Fruit fly (Drosophila melanogaster) whole organism, pupa: ENCODE results near the gene CG46506.
"Not testable (repeated sequence)": the region's sequence is repeated elsewhere in the genome, so short reads cannot be mapped to it uniquely, and the experiment has no call there.

Experiments used
- CG10348 ChIP-seq: fragments of 200-800 bp; sonication (Bioruptor generic); IDR thresholded peaks from 2 replicates; pipeline ENCODE4 v1.3.6; 2022; ENCODE audit warnings: missing biosample characterization, missing genetic modification characterization
- CG12605 ChIP-seq: fragments of 200-800 bp; sonication (Bioruptor generic); IDR thresholded peaks from 2 replicates; pipeline ENCODE4 v1.3.6; 2022; ENCODE audit warnings: missing biosample characterization, missing genetic modification characterization
- CG13204 ChIP-seq: fragments of 200-800 bp; sonication (Bioruptor generic); optimal IDR thresholded peaks from 2 replicates; lab custom pipeline; 2018; ENCODE audit warnings: missing biosample characterization, mild to moderate bottlenecking, missing genetic modification characterization, moderate library complexity
- CG14655 ChIP-seq: fragments of 200-800 bp; sonication (Bioruptor generic); optimal IDR thresholded peaks from 3 replicates; lab custom pipeline; 2017; ENCODE audit warnings: mild to moderate bottlenecking, missing biosample characterization, missing genetic modification reagents, missing genetic modification characterization
- CG17806 ChIP-seq: fragments of 200-800 bp; sonication (Bioruptor generic); optimal IDR thresholded peaks from 2 replicates; lab custom pipeline; 2018; ENCODE audit warnings: missing biosample characterization, mild to moderate bottlenecking, missing genetic modification characterization, moderate library complexity
- CG32121 ChIP-seq: fragments of 200-800 bp; sonication (Bioruptor generic); IDR thresholded peaks from 2 replicates; pipeline ENCODE4 v1.3.6; 2022; ENCODE audit warnings: missing biosample characterization, missing genetic modification characterization
- CG34367 ChIP-seq: fragments of 200-800 bp; sonication (Bioruptor generic); optimal IDR thresholded peaks from 2 replicates; lab custom pipeline; 2018; ENCODE audit warnings: missing biosample characterization, mild to moderate bottlenecking, missing genetic modification characterization
- CG4496 ChIP-seq: fragments of 200-800 bp; sonication (Bioruptor generic); IDR thresholded peaks from 3 replicates; pipeline ENCODE4 v1.3.6; 2022; ENCODE audit warnings: missing biosample characterization, missing genetic modification characterization
- CG8159 ChIP-seq: fragments of 200-800 bp; sonication (Bioruptor generic); optimal IDR thresholded peaks from 3 replicates; lab custom pipeline; 2018; ENCODE audit warnings: missing biosample characterization, mild to moderate bottlenecking, missing genetic modification characterization, moderate library complexity
- CG8301 ChIP-seq: fragments of 200-800 bp; sonication (Bioruptor generic); optimal IDR thresholded peaks from 2 replicates; lab custom pipeline; 2018; ENCODE audit warnings: missing biosample characterization, mild to moderate bottlenecking, missing genetic modification characterization
- CG9948 ChIP-seq: fragments of 200-800 bp; sonication (Bioruptor generic); optimal IDR thresholded peaks from 2 replicates; lab custom pipeline; 2018; ENCODE audit warnings: missing biosample characterization, mild to moderate bottlenecking, missing genetic modification characterization, moderate library complexity
- EcR ChIP-seq: fragments of 200-800 bp; sonication (Bioruptor generic); optimal IDR thresholded peaks from 3 replicates; lab custom pipeline; 2019; ENCODE audit warnings: missing biosample characterization, missing genetic modification characterization, mild to moderate bottlenecking, moderate library complexity, missing genetic modification reagents
- Pif1A ChIP-seq: fragments of 200-800 bp; sonication (Bioruptor generic); optimal IDR thresholded peaks from 3 replicates; lab custom pipeline; 2016; ENCODE audit warnings: missing biosample characterization, missing genetic modification characterization
- Pif1B ChIP-seq: fragments of 200-800 bp; sonication (Bioruptor generic); optimal IDR thresholded peaks from 3 replicates; lab custom pipeline; 2016; ENCODE audit warnings: missing biosample characterization, missing genetic modification characterization
- Snoo ChIP-seq: fragments of 200-800 bp; sonication (Bioruptor generic); optimal IDR thresholded peaks from 3 replicates; lab custom pipeline; 2017; ENCODE audit warnings: missing biosample characterization, mild to moderate bottlenecking, missing genetic modification characterization, inconsistent platforms
- fd96Ca ChIP-seq: fragments of 200-800 bp; sonication (Bioruptor generic); IDR thresholded peaks from 3 replicates; pipeline ENCODE4 v1.3.6; 2022; ENCODE audit warnings: missing biosample characterization, missing genetic modification characterization
- gl ChIP-seq: fragments of 200-800 bp; sonication (Bioruptor generic); optimal IDR thresholded peaks from 2 replicates; lab custom pipeline; 2018; ENCODE audit warnings: missing biosample characterization, mild to moderate bottlenecking, missing genetic modification characterization
- rn ChIP-seq: fragments of 200-800 bp; sonication (Bioruptor generic); IDR thresholded peaks from 2 replicates; pipeline ENCODE4 v1.3.6; 2022; ENCODE audit warnings: missing biosample characterization, missing genetic modification characterization

Gene CG46506

dm6 chrX:22157587-22157986, at the start of gene CG46506:
CG46506 (plus strand) TSS chrX:22157887.
- TF ChIP-seq CG10348 (GFP tag; lab: Robert Waterston, UW); CG34367 (tag; lab: Kevin White, UChicago); CG8159 (tag; lab: Kevin White, UChicago): not testable (repeated sequence)

dm6 chrX:22142758-22143157, 14.9 kb upstream of the CG46506 start, which contains the start of gene CG40813:
CG40813 (plus strand) TSS chrX:22143058.
- TF ChIP-seq CG32121 (GFP tag; lab: Robert Waterston, UW); Pif1A (GFP tag; lab: Kevin White, UChicago); CG10348 (GFP tag; lab: Robert Waterston, UW): not testable (repeated sequence)

DNA sequence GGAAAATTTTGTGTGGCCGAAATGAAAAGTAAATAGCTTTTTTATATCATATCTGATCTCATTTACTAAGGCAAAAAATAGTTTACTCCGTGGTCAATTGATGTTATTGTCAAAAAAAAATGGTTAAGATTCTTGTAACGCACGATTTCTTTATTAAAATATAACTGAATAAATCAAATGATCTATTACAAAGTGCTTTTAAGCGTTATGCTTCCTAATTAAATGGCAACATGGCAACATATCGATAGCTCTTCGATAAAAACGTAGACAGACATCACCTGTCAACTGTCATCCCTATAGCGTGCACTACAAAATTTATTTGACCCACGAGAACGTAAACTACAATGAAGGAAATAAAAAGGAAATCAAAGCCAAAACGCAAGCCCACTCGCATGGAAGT, 10.2 kb upstream of the CG46506 start, which contains the start of gene CG46504:
Gene CG46504 (plus strand): TSS at position 301 of the 400 bp plus-strand sequence.
- TF ChIP-seq CG8159 (tag; lab: Kevin White, UChicago); CG12605 (GFP tag; lab: Robert Waterston, UW); Pif1B (GFP tag; lab: Kevin White, UChicago): not testable (repeated sequence)
- TF ChIP-seq, all 21 proteins: peak for 0; not testable (repeated sequence) for 21

dm6 chrX:22152542-22152941, 5.1 kb upstream of the CG46506 start, which contains the start of gene CG46505:
CG46505 (plus strand) TSS chrX:22152842.
- TF ChIP-seq gl, CG17806, CG8301 (tag; lab: Kevin White, UChicago): not testable (repeated sequence)

DNA sequence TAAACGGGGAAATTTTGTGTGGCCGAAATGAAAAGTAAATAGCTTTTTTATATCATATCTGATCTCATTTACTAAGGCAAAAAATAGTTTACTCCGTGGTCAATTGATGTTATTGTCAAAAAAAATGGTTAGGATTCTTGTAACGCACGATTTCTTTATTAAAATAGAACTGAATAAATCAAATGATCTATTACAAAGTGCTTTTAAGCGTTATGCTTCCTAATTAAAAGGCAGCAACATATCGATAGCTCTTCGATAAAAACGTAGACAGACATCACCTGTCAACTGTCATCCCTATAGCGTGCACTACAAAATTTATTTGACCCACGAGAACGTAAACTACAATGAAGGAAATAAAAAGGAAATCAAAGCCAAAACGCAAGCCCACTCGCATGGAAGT, 4.9 kb downstream of the CG46506 start, which contains the start of gene CG46507:
Gene CG46507 (plus strand): TSS at position 301 of the 400 bp plus-strand sequence.
- TF ChIP-seq fd96Ca; EcR (GFP tag; lab: Kevin White, UChicago); CG14655 (GFP tag; lab: Kevin White, UChicago): not testable (repeated sequence)

DNA sequence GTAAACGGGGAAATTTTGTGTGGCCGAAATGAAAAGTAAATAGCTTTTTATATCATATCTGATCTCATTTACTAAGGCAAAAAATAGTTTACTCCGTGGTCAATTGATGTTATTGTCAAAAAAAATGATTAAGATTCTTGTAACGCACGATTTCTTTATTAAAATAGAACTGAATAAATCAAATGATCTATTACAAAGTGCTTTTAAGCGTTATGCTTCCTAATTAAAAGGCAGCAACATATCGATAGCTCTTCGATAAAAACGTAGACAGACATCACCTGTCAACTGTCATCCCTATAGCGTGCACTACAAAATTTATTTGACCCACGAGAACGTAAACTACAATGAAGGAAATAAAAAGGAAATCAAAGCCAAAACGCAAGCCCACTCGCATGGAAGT, 9.7 kb downstream of the CG46506 start, which contains the start of gene CG46508:
Gene CG46508 (plus strand): TSS at position 301 of the 400 bp plus-strand sequence.
- not testable (repeated sequence) for TF ChIP-seq CG4496 (GFP tag; lab: Robert Waterston, UW); CG9948 (tag; lab: Kevin White, UChicago); CG14655 (GFP tag; lab: Kevin White, UChicago)

dm6 chrX:22172341-22172740, 14.7 kb downstream of the CG46506 start, which contains the start of gene CG46509:
CG46509 (plus strand) TSS chrX:22172641.
- not testable (repeated sequence) for TF ChIP-seq CG8301 (tag; lab: Kevin White, UChicago); rn (GFP tag; lab: Robert Waterston, UW); Snoo (tag; lab: Kevin White, UChicago)

DNA sequence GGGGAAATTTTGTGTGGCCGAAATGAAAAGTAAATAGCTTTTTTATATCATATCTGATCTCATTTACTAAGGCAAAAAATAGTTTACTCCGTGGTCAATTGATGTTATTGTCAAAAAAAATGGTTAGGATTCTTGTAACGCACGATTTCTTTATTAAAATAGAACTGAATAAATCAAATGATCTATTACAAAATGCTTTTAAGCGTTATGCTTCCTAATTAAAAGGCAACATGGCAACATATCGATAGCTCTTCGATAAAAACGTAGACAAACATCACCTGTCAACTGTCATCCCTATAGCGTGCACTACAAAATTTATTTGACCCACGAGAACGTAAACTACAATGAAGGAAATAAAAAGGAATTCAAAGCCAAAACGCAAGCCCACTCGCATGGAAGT, 19.5 kb downstream of the CG46506 start, which contains the start of gene CG46510:
Gene CG46510 (plus strand): TSS at position 301 of the 400 bp plus-strand sequence.
- TF ChIP-seq CG10348 (GFP tag; lab: Robert Waterston, UW); CG13204 (GFP tag; lab: Kevin White, UChicago); Snoo (tag; lab: Kevin White, UChicago): not testable (repeated sequence)

dm6 chrX:22182193-22182592, 24.5 kb downstream of the CG46506 start, which contains the start of gene CG46511:
CG46511 (plus strand) TSS chrX:22182493.
- not testable (repeated sequence) for TF ChIP-seq EcR (GFP tag; lab: Kevin White, UChicago); CG14655 (GFP tag; lab: Kevin White, UChicago); Snoo (tag; lab: Kevin White, UChicago)
